Worm (Caenorhabditis elegans): ENCODE results near the gene K11D9.3.

DNA sequence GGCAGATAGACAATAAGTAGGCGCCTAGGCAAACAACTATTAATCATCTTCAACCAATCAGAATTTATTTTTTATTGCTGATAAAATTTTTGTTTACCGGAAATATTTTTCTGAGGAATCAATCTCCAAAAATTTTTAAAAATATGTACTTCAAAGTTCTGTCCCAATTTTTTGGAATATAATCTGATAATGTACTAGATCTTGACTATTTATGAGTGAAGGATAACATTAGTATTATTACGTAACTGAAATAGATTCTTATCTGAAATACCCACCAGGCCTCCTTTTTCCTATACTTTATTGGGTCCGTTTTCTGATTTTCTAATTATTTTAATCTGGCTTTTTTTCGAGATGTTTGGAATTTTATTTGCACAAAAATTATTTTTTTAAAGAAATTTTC lies 29.5 kb upstream of the K11D9.3 start:
- no peak for TF ChIP-seq med-1 (GFP tag; optimal IDR thresholded peaks at IDR 0.05; ENCODE audit: insufficient read depth)
- TF ChIP-seq T22C8.4 (GFP tag; IDR thresholded peaks at IDR 0.05): no peak
- TF ChIP-seq flt-1 (GFP tag; IDR thresholded peaks at IDR 0.05): no peak
- no peak for TF ChIP-seq ztf-23 (GFP tag; IDR thresholded peaks at IDR 0.05)
- TF ChIP-seq tab-1 (GFP tag; IDR thresholded peaks at IDR 0.05): no peak
